Fruit fly (Drosophila melanogaster) whole organism: ENCODE measurements around the gene CG17108.

Experiments
- CG8478 ChIP-seq: fragments of >200 bp; optimal IDR thresholded peaks from 2 replicates; lab custom pipeline; 2018; ENCODE audit warnings: inconsistent platforms
- psq ChIP-seq: fragments of >200 bp; optimal IDR thresholded peaks from 2 replicates; lab custom pipeline; 2017
- usp ChIP-seq: fragments of >200 bp; optimal IDR thresholded peaks from 2 replicates; lab custom pipeline; 2017; ENCODE audit warnings: missing biosample characterization, missing genetic modification characterization, mixed read lengths

DNA sequence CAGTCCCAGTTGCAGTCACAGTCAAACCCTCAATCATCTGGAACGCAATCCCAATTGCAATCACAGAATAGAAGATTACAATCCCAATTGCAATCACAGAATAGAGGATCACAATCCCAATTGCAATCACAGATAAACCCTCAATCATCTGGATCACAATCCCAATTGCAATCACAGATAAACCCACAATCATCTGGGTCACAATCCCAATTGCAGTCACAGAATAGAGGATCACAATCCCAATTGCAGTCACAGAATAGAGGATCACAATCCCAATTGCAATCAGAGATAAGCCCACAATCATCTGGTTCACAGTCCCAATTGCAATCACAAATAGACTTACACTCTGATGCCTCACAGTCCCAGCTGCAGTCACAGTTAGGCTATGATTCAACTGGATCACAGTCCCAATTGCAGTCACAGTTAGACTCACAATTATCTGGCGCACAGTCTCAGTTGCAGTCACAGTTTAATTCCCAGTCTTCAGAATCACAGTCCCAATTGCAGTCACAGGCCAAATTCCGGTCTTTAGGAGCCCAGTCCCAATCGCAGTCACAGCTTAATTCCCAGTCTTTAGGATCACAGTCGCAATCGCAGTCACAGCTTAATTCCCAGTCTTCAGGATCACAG, 46.1 kb downstream of the CG17108 start:
- TF ChIP-seq usp (GFP tag; lab: Kevin White, UChicago), result no peak
- no peak for TF ChIP-seq CG8478 (lab: Kevin White, UChicago)
- no peak for TF ChIP-seq psq
